Fruit fly (Drosophila melanogaster): ENCODE results near the gene CG34012.

Gene CG34012

dm6 chr3L:11070372-11070854 lies 38.9 kb downstream of the CG34012 start, which contains the start of gene Mocs1 (continued):
- TF ChIP-seq pita (GFP tag; optimal IDR thresholded peaks at IDR 0.05) = no peak
- peak; percentile 7 for TF ChIP-seq CG2678 (tag; optimal IDR thresholded peaks at IDR 0.05)
- TF ChIP-seq Neu2 (GFP tag; optimal IDR thresholded peaks at IDR 0.05; ENCODE audit: borderline replicate concordance) = no peak
- TF ChIP-seq Rfx (GFP tag; IDR thresholded peaks at IDR 0.05) = peak; percentile 62
- TF ChIP-seq grau (tag; optimal IDR thresholded peaks at IDR 0.05) = peak; percentile 17
- no peak for TF ChIP-seq jing (GFP tag; optimal IDR thresholded peaks at IDR 0.05)
- TF ChIP-seq Camta (GFP tag; optimal IDR thresholded peaks at IDR 0.05) = no peak
- TF ChIP-seq CG14667 (GFP tag; IDR thresholded peaks at IDR 0.05) = no peak
- 0 out of 2 replicates have a peak, but pooled peaks have one; percentile 24 for TF ChIP-seq slbo (GFP tag; IDR thresholded peaks at IDR 0.05)
- TF ChIP-seq ttk (GFP tag; IDR thresholded peaks at IDR 0.05) = peak; percentile 26; the same call in 1 of the 2 replicates
- TF ChIP-seq CG10979 (tag; optimal IDR thresholded peaks at IDR 0.05) = no peak
- no peak for TF ChIP-seq chn (GFP tag; optimal IDR thresholded peaks at IDR 0.05)
- TF ChIP-seq CG1233 (GFP tag; optimal IDR thresholded peaks at IDR 0.05) = no peak
- no peak for TF ChIP-seq pan (optimal IDR thresholded peaks at IDR 0.05)
- peak in 1 of 2 experiments; percentile 14 for TF ChIP-seq pan (GFP tag; optimal IDR thresholded peaks at IDR 0.05 in 1 of 2, IDR thresholded peaks at IDR 0.05 in 1 of 2)
- TF ChIP-seq mirr (GFP tag; optimal IDR thresholded peaks at IDR 0.05) = peak; percentile 23
- no peak for TF ChIP-seq Elba2 (GFP tag; optimal IDR thresholded peaks at IDR 0.05)
- TF ChIP-seq lov (optimal IDR thresholded peaks at IDR 0.05) = no peak
- TF ChIP-seq lov (GFP tag; IDR thresholded peaks at IDR 0.05) = no peak
- no peak for TF ChIP-seq E2f2 (GFP tag; IDR thresholded peaks at IDR 0.05)
- TF ChIP-seq Hmr (GFP tag; optimal IDR thresholded peaks at IDR 0.05) = peak; percentile 22
- no peak for TF ChIP-seq esg (GFP tag; conservative IDR thresholded peaks at IDR 0.05)
- peak; percentile 53 for TF ChIP-seq CG15514 (GFP tag; optimal IDR thresholded peaks at IDR 0.05)
- 0 out of 3 replicates have a peak, but pooled peaks have one; percentile 39 for TF ChIP-seq CG6175 (GFP tag; IDR thresholded peaks at IDR 0.05)
- TF ChIP-seq Xbp1 (GFP tag; optimal IDR thresholded peaks at IDR 0.05) = no peak
- TF ChIP-seq CG1792 (GFP tag; optimal IDR thresholded peaks at IDR 0.05) = no peak
- no peak for TF ChIP-seq Ravus (GFP tag; IDR thresholded peaks at IDR 0.05)
- no peak for TF ChIP-seq klu (GFP tag; IDR thresholded peaks at IDR 0.05)
- TF ChIP-seq CG42726 (GFP tag; IDR thresholded peaks at IDR 0.05; ENCODE audit: partially characterized antibody) = peak; percentile 26; the same call in 1 of the 2 replicates
- TF ChIP-seq CG9817 (tag; optimal IDR thresholded peaks at IDR 0.05) = no peak
- no peak for TF ChIP-seq CG17612 (GFP tag; IDR thresholded peaks at IDR 0.05)
- TF ChIP-seq CG9437 (GFP tag; optimal IDR thresholded peaks at IDR 0.05) = peak; percentile 1
- TF ChIP-seq cad (GFP tag; optimal IDR thresholded peaks at IDR 0.05) = no peak
- TF ChIP-seq Stat92E (GFP tag; optimal IDR thresholded peaks at IDR 0.05) = no peak
- no peak for TF ChIP-seq eve (GFP tag; optimal IDR thresholded peaks at IDR 0.05)
- no peak for TF ChIP-seq da (GFP tag; optimal IDR thresholded peaks at IDR 0.05)
- 0 out of 3 replicates have a peak, but pooled peaks have one; percentile 24 for TF ChIP-seq otp (GFP tag; IDR thresholded peaks at IDR 0.05)
- no peak for TF ChIP-seq Chrac-16 (GFP tag; optimal IDR thresholded peaks at IDR 0.05)
- TF ChIP-seq Nf-YC (tag; optimal IDR thresholded peaks at IDR 0.05) = peak; percentile 38
- TF ChIP-seq her (GFP tag; optimal IDR thresholded peaks at IDR 0.05) = no peak
- peak in 1 of 2 experiments; percentile 77 for TF ChIP-seq crp (GFP tag; optimal IDR thresholded peaks at IDR 0.05)
- peak; percentile 2 for TF ChIP-seq CG17359 (tag; optimal IDR thresholded peaks at IDR 0.05)
- TF ChIP-seq chinmo (GFP tag; IDR thresholded peaks at IDR 0.05; ENCODE audit: partially characterized antibody) = peak; percentile 88; the same call in 3 of the 4 replicates
- TF ChIP-seq Atf6 (GFP tag; IDR thresholded peaks at IDR 0.05) = 0 out of 2 replicates have a peak, but pooled peaks have one; percentile 43
- TF ChIP-seq CG12769 (tag; optimal IDR thresholded peaks at IDR 0.05) = peak; percentile 38
- peak; percentile 53 for TF ChIP-seq CG32532 (GFP tag; IDR thresholded peaks at IDR 0.05)
- no peak for TF ChIP-seq bigmax (GFP tag; optimal IDR thresholded peaks at IDR 0.05)
- TF ChIP-seq Hr51 (GFP tag; optimal IDR thresholded peaks at IDR 0.05) = no peak
- TF ChIP-seq jumu (GFP tag; optimal IDR thresholded peaks at IDR 0.05) = no peak
- TF ChIP-seq Med (GFP tag) = peak; percentile 75
